Worm (Caenorhabditis elegans): ENCODE data around the gene math-7.
A peak's percentile ranks its signal among the peaks of the same experiment; 100 is the strongest.

The math-7 gene

DNA sequence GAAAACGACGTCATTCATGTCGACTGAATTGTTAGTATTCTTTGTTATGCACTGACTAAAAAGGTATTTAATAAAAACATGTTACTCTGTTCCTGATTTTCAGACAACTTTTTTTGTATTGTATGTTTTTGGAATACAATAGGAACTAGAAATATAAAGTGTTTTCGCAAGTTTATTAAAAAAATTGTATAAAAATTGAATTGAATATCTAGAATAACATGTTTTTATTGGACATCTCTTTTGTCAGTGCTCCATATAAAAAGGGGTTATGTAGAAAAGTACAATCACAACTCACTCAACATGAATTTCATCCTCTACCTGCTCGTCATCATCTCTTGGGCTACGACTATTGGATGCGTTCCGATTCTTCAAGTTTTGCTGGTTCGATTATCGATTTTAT is 9.0 kb upstream of the math-7 start, which contains the start of gene C46F9.5:
C46F9.5 (plus strand) TSS at position 301 of the 400 bp plus-strand sequence.
- TF ChIP-seq nhr-76 (tag; optimal IDR thresholded peaks at IDR 0.05) (no peak), zip-4 (GFP tag; optimal IDR thresholded peaks at IDR 0.05) (no peak), sox-4 (tag; optimal IDR thresholded peaks at IDR 0.05) (no peak), ceh-90 (tag; optimal IDR thresholded peaks at IDR 0.05) (no peak), ztf-4 (tag; optimal IDR thresholded peaks at IDR 0.05) (no peak), vab-15 (tag; optimal IDR thresholded peaks at IDR 0.05) (no peak), snu-23 (GFP tag; optimal IDR thresholded peaks at IDR 0.05) (no peak), hlh-17 (GFP tag; optimal IDR thresholded peaks at IDR 0.05; ENCODE audit: borderline replicate concordance) (no peak), snpc-4 (tag; optimal IDR thresholded peaks at IDR 0.05) (no peak), irx-1 (tag; optimal IDR thresholded peaks at IDR 0.05) (no peak), Y116A8C.19 (tag; optimal IDR thresholded peaks at IDR 0.05; ENCODE audit: borderline replicate concordance) (no peak), lir-3 (tag; optimal IDR thresholded peaks at IDR 0.05; ENCODE audit: poor library complexity) (no peak), mdl-1 (tag; optimal IDR thresholded peaks at IDR 0.05) (no peak)

DNA sequence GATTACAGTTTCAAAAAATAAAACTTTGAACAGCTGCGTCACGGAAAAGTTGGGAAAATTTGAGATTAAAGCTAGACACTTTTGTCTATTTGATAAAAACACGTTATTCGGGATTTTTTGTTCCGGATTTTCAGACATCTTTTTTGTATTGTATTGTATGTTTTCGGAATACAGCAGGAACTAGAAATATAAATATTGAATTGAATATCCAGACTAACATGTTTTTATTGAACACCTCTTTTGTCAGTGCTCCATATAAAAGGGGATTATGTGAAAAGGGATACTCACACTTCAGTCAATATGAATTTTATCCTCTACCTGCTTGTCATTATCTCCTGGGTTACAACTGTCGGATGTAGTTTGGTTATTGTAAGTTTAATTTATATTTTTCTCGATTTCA is 7.6 kb upstream of the math-7 start, which contains the start of gene C16C4.1:
C16C4.1 (plus strand) TSS at position 301 of the 400 bp plus-strand sequence.
- TF ChIP-seq xbp-1 (tag; optimal IDR thresholded peaks at IDR 0.05) (no peak), mdl-1 (tag; optimal IDR thresholded peaks at IDR 0.05) (no peak), F16B12.6 (tag; optimal IDR thresholded peaks at IDR 0.05) (no peak), pag-3 (tag; optimal IDR thresholded peaks at IDR 0.05; ENCODE audit: borderline replicate concordance, insufficient read depth) (no peak), nhr-71 (tag; optimal IDR thresholded peaks at IDR 0.05) (no peak), nhr-19 (GFP tag; conservative IDR thresholded peaks at IDR 0.05) (no peak), nhr-90 (tag; optimal IDR thresholded peaks at IDR 0.05; ENCODE audit: poor library complexity) (no peak), nhr-12 (tag; optimal IDR thresholded peaks at IDR 0.05) (no peak)

DNA sequence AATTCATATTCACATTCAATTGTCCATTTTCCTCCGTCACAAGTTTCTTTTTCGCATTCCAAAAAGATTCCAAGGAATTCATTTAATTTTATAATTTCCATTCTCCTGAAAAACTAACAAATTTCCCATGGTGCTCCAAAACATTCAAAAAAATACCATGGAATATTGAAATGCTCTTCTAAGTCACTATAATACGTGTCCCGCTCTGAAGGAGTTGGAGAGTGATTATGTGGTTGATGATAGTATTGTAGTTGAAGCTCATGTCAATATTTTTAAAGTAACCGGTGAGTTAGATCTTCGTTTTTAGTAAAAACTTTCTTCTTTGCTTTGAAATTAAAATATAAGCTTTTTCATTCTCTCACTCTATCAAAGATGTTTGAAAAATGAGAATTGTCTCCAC is 4.4 kb upstream of the math-7 start, which contains the start of gene math-9:
math-9 (minus strand) TSS at position 101 of the 400 bp plus-strand sequence.
- no peak for TF ChIP-seq dpl-1 (GFP tag; optimal IDR thresholded peaks at IDR 0.05)
- TF ChIP-seq efl-1 (optimal IDR thresholded peaks at IDR 0.05), result no peak
- peak in 1 of 2 experiments; percentile 45 for TF ChIP-seq efl-1 (GFP tag; optimal IDR thresholded peaks at IDR 0.05 in 1 of 2)

DNA sequence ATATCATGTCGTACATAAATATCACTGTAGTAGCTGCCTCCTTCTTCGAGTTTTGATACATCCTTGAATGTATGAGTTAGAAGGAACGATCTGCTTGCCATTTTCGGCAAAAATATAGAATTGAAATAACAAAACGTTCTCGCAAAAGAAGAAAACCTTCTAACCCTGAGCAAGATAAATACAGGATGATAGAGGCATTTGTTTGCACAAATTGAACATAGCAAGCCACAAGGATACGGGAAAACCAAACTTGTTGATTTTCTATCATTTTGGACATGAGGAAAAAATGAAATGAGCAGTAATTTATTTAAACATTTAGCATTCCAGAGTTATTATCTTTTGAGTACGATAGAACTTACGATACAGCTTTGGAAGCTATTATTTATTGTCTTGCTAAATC is 2.8 kb upstream of the math-7 start, which contains the start of gene math-8:
math-8 (minus strand) TSS at position 101 of the 400 bp plus-strand sequence.
- TF ChIP-seq lin-13 (GFP tag; optimal IDR thresholded peaks at IDR 0.05), result no peak
- TF ChIP-seq lir-3 (tag; optimal IDR thresholded peaks at IDR 0.05; ENCODE audit: poor library complexity), result no peak
- no peak for TF ChIP-seq ceh-90 (tag; optimal IDR thresholded peaks at IDR 0.05)

DNA sequence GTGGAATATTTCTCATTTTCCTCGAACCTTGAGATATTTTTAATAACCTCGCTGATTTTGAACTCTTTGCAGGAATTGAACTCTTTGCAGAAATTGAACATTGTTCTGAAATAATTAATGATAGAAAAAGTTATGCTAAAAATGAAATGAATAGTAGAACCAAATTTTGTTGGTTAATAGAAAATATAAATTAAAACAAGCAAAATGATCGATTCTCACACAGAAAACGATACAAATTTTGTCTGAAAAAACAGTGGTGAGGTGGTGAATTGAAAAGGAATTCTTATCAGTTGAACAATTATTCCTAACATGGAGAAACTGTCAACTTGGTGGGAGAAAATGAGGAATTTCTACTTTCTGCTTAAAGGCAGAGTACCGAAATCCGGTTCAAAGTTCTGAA is 1.6 kb downstream of the math-7 start, which contains the start of gene math-6:
math-6 (minus strand) TSS at position 101 of the 400 bp plus-strand sequence.
- no peak for TF ChIP-seq zag-1 (tag; optimal IDR thresholded peaks at IDR 0.05)
- no peak for TF ChIP-seq sup-37 (GFP tag; optimal IDR thresholded peaks at IDR 0.05)
- no peak for TF ChIP-seq hpl-2 (GFP tag; optimal IDR thresholded peaks at IDR 0.05)
- no peak for TF ChIP-seq ztf-4 (tag; optimal IDR thresholded peaks at IDR 0.05)
- TF ChIP-seq nhr-90 (tag; optimal IDR thresholded peaks at IDR 0.05; ENCODE audit: poor library complexity), result no peak
- no peak for TF ChIP-seq blmp-1 (tag; optimal IDR thresholded peaks at IDR 0.05)
- TF ChIP-seq hlh-4 (tag; optimal IDR thresholded peaks at IDR 0.05), result no peak
- TF ChIP-seq nhr-85 (tag), result no peak
- no peak for TF ChIP-seq sox-4 (tag; optimal IDR thresholded peaks at IDR 0.05)
- no peak for TF ChIP-seq efl-1 (optimal IDR thresholded peaks at IDR 0.05)
- no peak for TF ChIP-seq efl-1 (GFP tag; optimal IDR thresholded peaks at IDR 0.05 in 1 of 2)
- TF ChIP-seq fkh-4 (tag; optimal IDR thresholded peaks at IDR 0.05; ENCODE audit: borderline replicate concordance), result no peak
- no peak for TF ChIP-seq sptf-1 (tag; optimal IDR thresholded peaks at IDR 0.05)
- no peak for TF ChIP-seq nhr-77 (tag; optimal IDR thresholded peaks at IDR 0.05)
- no peak for TF ChIP-seq nhr-20 (tag; optimal IDR thresholded peaks at IDR 0.05)
- TF ChIP-seq ets-5 (GFP tag; IDR thresholded peaks at IDR 0.05), result no peak
- TF ChIP-seq pax-3 (tag; optimal IDR thresholded peaks at IDR 0.05), result no peak
- no peak for TF ChIP-seq unc-30 (tag; optimal IDR thresholded peaks at IDR 0.05)
- no peak for TF ChIP-seq irx-1 (tag; optimal IDR thresholded peaks at IDR 0.05)
- no peak for TF ChIP-seq unc-130 (tag; optimal IDR thresholded peaks at IDR 0.05)
